Fruit fly (Drosophila melanogaster) whole organism, embryonic: ENCODE data around the gene CG1161.
A peak's percentile ranks its signal among the peaks of the same experiment; 100 is the strongest.

Experiments used
- Abd-B ChIP-seq: fragments of 200-800 bp; sonication (Bioruptor generic); optimal IDR thresholded peaks from 2 replicates; lab custom pipeline; 2018; ENCODE audit warnings: missing biosample characterization, mild to moderate bottlenecking, missing genetic modification characterization, moderate library complexity
- BtbVII ChIP-seq: fragments of 200-800 bp; sonication (Bioruptor generic); optimal IDR thresholded peaks from 3 replicates; lab custom pipeline; 2017; ENCODE audit warnings: missing biosample characterization, mild to moderate bottlenecking, missing genetic modification characterization
- C15 ChIP-seq: fragments of 200-800 bp; sonication (Bioruptor generic); IDR thresholded peaks from 3 replicates; pipeline ENCODE4 v1.3.6; 2022; ENCODE audit warnings: missing biosample characterization, missing genetic modification characterization
- CG12071 ChIP-seq: fragments of 200-800 bp; sonication (Bioruptor generic); optimal IDR thresholded peaks from 3 replicates; lab custom pipeline; 2018; ENCODE audit warnings: missing biosample characterization, mild to moderate bottlenecking, missing genetic modification characterization
- CG13296 ChIP-seq: fragments of 200-800 bp; sonication (Bioruptor generic); optimal IDR thresholded peaks from 3 replicates; lab custom pipeline; 2018; ENCODE audit warnings: missing biosample characterization, mild to moderate bottlenecking, missing genetic modification characterization
- CG13424 ChIP-seq: fragments of 200-800 bp; sonication (Bioruptor generic); optimal IDR thresholded peaks from 2 replicates; lab custom pipeline; 2019; ENCODE audit warnings: missing biosample characterization, mild to moderate bottlenecking, missing genetic modification characterization, moderate library complexity
- CG14050 ChIP-seq: fragments of 200-800 bp; sonication (Bioruptor generic); IDR thresholded peaks from 3 replicates; pipeline ENCODE4 v1.3.6; 2022; ENCODE audit warnings: missing biosample characterization, missing genetic modification characterization
- CG15696 ChIP-seq: fragments of 200-800 bp; sonication (Bioruptor generic); optimal IDR thresholded peaks from 2 replicates; lab custom pipeline; 2019; ENCODE audit warnings: missing biosample characterization, mild to moderate bottlenecking, missing genetic modification characterization, moderate library complexity
- CG1602 ChIP-seq: fragments of 200-800 bp; sonication (Bioruptor generic); optimal IDR thresholded peaks from 3 replicates; lab custom pipeline; 2016; ENCODE audit warnings: missing biosample characterization, missing genetic modification characterization
- CG1603 ChIP-seq: fragments of 200-800 bp; sonication (Bioruptor generic); optimal IDR thresholded peaks from 2 replicates; lab custom pipeline; 2019; ENCODE audit warnings: missing biosample characterization, mild to moderate bottlenecking, missing genetic modification characterization, moderate library complexity
- CG17385 ChIP-seq: fragments of 200-800 bp; sonication (Bioruptor generic); optimal IDR thresholded peaks from 3 replicates; lab custom pipeline; 2018; ENCODE audit warnings: missing biosample characterization, mild to moderate bottlenecking, missing genetic modification characterization
- CG30020 ChIP-seq: fragments of 200-800 bp; optimal IDR thresholded peaks from 2 replicates; lab custom pipeline; 2019; ENCODE audit warnings: missing biosample characterization, mild to moderate bottlenecking, missing genetic modification characterization, moderate library complexity
- CG31365 ChIP-seq: fragments of 200-800 bp; sonication (Bioruptor generic); optimal IDR thresholded peaks from 2 replicates; lab custom pipeline; 2018; ENCODE audit warnings: missing biosample characterization, mild to moderate bottlenecking, missing genetic modification characterization
- CG3163 ChIP-seq: fragments of 200-800 bp; sonication (Bioruptor generic); optimal IDR thresholded peaks from 3 replicates; lab custom pipeline; 2016; ENCODE audit warnings: missing biosample characterization, missing genetic modification characterization
- CG3281 ChIP-seq: fragments of 200-800 bp; sonication (Bioruptor generic); optimal IDR thresholded peaks from 3 replicates; lab custom pipeline; 2017; ENCODE audit warnings: missing biosample characterization, mild to moderate bottlenecking, missing genetic modification characterization
- CG34376 ChIP-seq: fragments of 200-800 bp; sonication (Bioruptor generic); optimal IDR thresholded peaks from 2 replicates; lab custom pipeline; 2018; ENCODE audit warnings: missing biosample characterization, mild to moderate bottlenecking, missing genetic modification characterization
- CG4617 ChIP-seq: fragments of 200-800 bp; sonication (Bioruptor generic); optimal IDR thresholded peaks from 3 replicates; lab custom pipeline; 2016; ENCODE audit warnings: missing biosample characterization, missing genetic modification characterization, borderline replicate concordance
- CG4730 ChIP-seq: fragments of 200-800 bp; sonication (Bioruptor generic); IDR thresholded peaks from 2 replicates; pipeline ENCODE4 v1.3.6; 2022; ENCODE audit warnings: missing biosample characterization, missing genetic modification characterization
- CG5180 ChIP-seq: fragments of 200-800 bp; sonication (Bioruptor generic); optimal IDR thresholded peaks from 3 replicates; lab custom pipeline; 2017; ENCODE audit warnings: missing biosample characterization, missing genetic modification characterization, mild to moderate bottlenecking, moderate library complexity, missing genetic modification reagents
- CG6765 ChIP-seq: fragments of 200-800 bp; sonication (Bioruptor generic); optimal IDR thresholded peaks from 3 replicates; lab custom pipeline; 2017; ENCODE audit warnings: missing biosample characterization, mild to moderate bottlenecking, missing genetic modification characterization
- CG9876 ChIP-seq: fragments of 200-800 bp; sonication (Bioruptor generic); optimal IDR thresholded peaks from 2 replicates; lab custom pipeline; 2016; ENCODE audit warnings: missing biosample characterization, missing genetic modification characterization
- E2f1 ChIP-seq: fragments of 200-800 bp; sonication (Bioruptor generic); IDR thresholded peaks from 2 replicates; pipeline ENCODE4 v1.3.6; 2022; ENCODE audit warnings: missing biosample characterization, missing genetic modification characterization
- Eip74EF ChIP-seq, 2 experiments: fragments of 200-800 bp in 1 of 2; fragments of >200 bp in 1 of 2; sonication (Bioruptor generic) in 1 of 2; optimal IDR thresholded peaks; 2 replicates each; lab custom pipeline; 2017 to 2019; ENCODE audit warnings: missing biosample characterization in 2 of 2, missing genetic modification characterization in 2 of 2, mild to moderate bottlenecking in 1 of 2, moderate library complexity in 1 of 2
- Fer1 ChIP-seq: fragments of 200-800 bp; sonication (Bioruptor generic); optimal IDR thresholded peaks from 2 replicates; lab custom pipeline; 2017; ENCODE audit warnings: missing biosample characterization, mild to moderate bottlenecking, missing genetic modification characterization
- Fer2 ChIP-seq: fragments of 200-800 bp; sonication (Bioruptor generic); optimal IDR thresholded peaks from 2 replicates; lab custom pipeline; 2018; ENCODE audit warnings: missing biosample characterization, mild to moderate bottlenecking, missing genetic modification characterization, moderate library complexity
- HLHmδ ChIP-seq: fragments of 200-800 bp; sonication (Bioruptor generic); optimal IDR thresholded peaks from 2 replicates; lab custom pipeline; 2018; ENCODE audit warnings: missing biosample characterization, mild to moderate bottlenecking, missing genetic modification characterization, moderate library complexity
- HmgD ChIP-seq: fragments of 200-800 bp; sonication (Bioruptor generic); optimal IDR thresholded peaks from 3 replicates; lab custom pipeline; 2016; ENCODE audit warnings: missing biosample characterization, missing genetic modification characterization
- Lhr ChIP-seq: fragments of 200-800 bp; sonication (Bioruptor generic); optimal IDR thresholded peaks from 3 replicates; lab custom pipeline; 2017; ENCODE audit warnings: mild to moderate bottlenecking, missing biosample characterization, missing genetic modification reagents, missing genetic modification characterization
- NC2β ChIP-seq: fragments of 200-800 bp; sonication (Bioruptor generic); optimal IDR thresholded peaks from 2 replicates; lab custom pipeline; 2016; ENCODE audit warnings: missing biosample characterization, missing genetic modification characterization
- NfI ChIP-seq: fragments of 200-800 bp; sonication (Bioruptor generic); optimal IDR thresholded peaks from 3 replicates; lab custom pipeline; 2018; ENCODE audit warnings: missing biosample characterization, mild to moderate bottlenecking, missing genetic modification characterization, moderate library complexity
- Poxn ChIP-seq: fragments of 200-800 bp; sonication (Bioruptor generic); IDR thresholded peaks from 2 replicates; pipeline ENCODE4 v1.3.6; 2022; ENCODE audit warnings: missing biosample characterization, missing genetic modification characterization
- Ravus ChIP-seq: fragments of 200-800 bp; sonication (Bioruptor generic); IDR thresholded peaks from 2 replicates; pipeline ENCODE4 v1.3.6; 2022; ENCODE audit warnings: missing biosample characterization, missing genetic modification characterization
- al ChIP-seq: fragments of 200-800 bp; sonication (Bioruptor generic); IDR thresholded peaks from 2 replicates; pipeline ENCODE4 v1.3.6; 2022; ENCODE audit warnings: missing biosample characterization, missing genetic modification characterization
- az2 ChIP-seq: fragments of 200-800 bp; sonication (Bioruptor generic); optimal IDR thresholded peaks from 3 replicates; lab custom pipeline; 2016; ENCODE audit warnings: missing biosample characterization, missing genetic modification characterization
- cato ChIP-seq: fragments of 200-800 bp; sonication (Bioruptor generic); optimal IDR thresholded peaks from 2 replicates; lab custom pipeline; 2016; ENCODE audit warnings: missing biosample characterization, missing genetic modification characterization, borderline replicate concordance
- eve ChIP-seq, 2 experiments: fragments of >200 bp; optimal IDR thresholded peaks; 2 replicates each; lab custom pipeline; 2017; ENCODE audit warnings: missing biosample characterization in 2 of 2, missing genetic modification characterization in 2 of 2
- fd3F ChIP-seq: fragments of 200-800 bp; sonication (Bioruptor generic); optimal IDR thresholded peaks from 2 replicates; lab custom pipeline; 2018; ENCODE audit warnings: missing biosample characterization, mild to moderate bottlenecking, missing genetic modification characterization, moderate library complexity
- fru ChIP-seq: fragments of >200 bp; optimal IDR thresholded peaks from 2 replicates; lab custom pipeline; 2017
- gcm ChIP-seq: fragments of 200-800 bp; sonication (Bioruptor generic); optimal IDR thresholded peaks from 2 replicates; lab custom pipeline; 2019; ENCODE audit warnings: missing biosample characterization, mild to moderate bottlenecking, missing genetic modification characterization, moderate library complexity
- gcm2 ChIP-seq: fragments of 200-800 bp; sonication (Bioruptor generic); optimal IDR thresholded peaks from 2 replicates; lab custom pipeline; 2016; ENCODE audit warnings: missing biosample characterization, missing genetic modification characterization
- jigr1 ChIP-seq: fragments of 200-800 bp; sonication (Bioruptor generic); IDR thresholded peaks from 3 replicates; pipeline ENCODE4 v1.3.6; 2022; ENCODE audit warnings: missing biosample characterization, missing genetic modification characterization
- org-1 ChIP-seq: fragments of 200-800 bp; sonication (Bioruptor generic); optimal IDR thresholded peaks from 2 replicates; lab custom pipeline; 2017; ENCODE audit warnings: missing biosample characterization, missing genetic modification characterization
- phol ChIP-seq: fragments of 200-800 bp; sonication (Bioruptor generic); optimal IDR thresholded peaks from 3 replicates; lab custom pipeline; 2018; ENCODE audit warnings: missing biosample characterization, mild to moderate bottlenecking, missing genetic modification characterization, moderate library complexity
- run ChIP-seq: fragments of 200-800 bp; sonication (Bioruptor generic); optimal IDR thresholded peaks from 3 replicates; lab custom pipeline; 2018; ENCODE audit warnings: missing biosample characterization, mild to moderate bottlenecking, missing genetic modification characterization
- sens-2 ChIP-seq: fragments of 200-800 bp; sonication (Bioruptor generic); IDR thresholded peaks from 2 replicates; pipeline ENCODE4 v1.3.6; 2022; ENCODE audit warnings: missing biosample characterization, missing genetic modification characterization
- seq ChIP-seq: fragments of 200-800 bp; sonication (Bioruptor generic); IDR thresholded peaks from 2 replicates; pipeline ENCODE4 v1.3.6; 2022; ENCODE audit warnings: missing biosample characterization, missing genetic modification characterization
- sob ChIP-seq: fragments of 200-800 bp; sonication (Bioruptor generic); IDR thresholded peaks from 2 replicates; pipeline ENCODE4 v1.3.6; 2022; ENCODE audit warnings: missing biosample characterization, missing genetic modification characterization
- tll ChIP-seq, 2 experiments: fragments of 200-800 bp in 1 of 2; fragments of >200 bp in 1 of 2; sonication (Bioruptor generic) in 1 of 2; optimal IDR thresholded peaks; 2 replicates each; lab custom pipeline; 2017 to 2019; ENCODE audit warnings: missing biosample characterization in 2 of 2, missing genetic modification characterization in 2 of 2, mild to moderate bottlenecking in 1 of 2, moderate library complexity in 1 of 2
- tna ChIP-seq: fragments of 200-800 bp; sonication (Bioruptor generic); IDR thresholded peaks from 2 replicates; pipeline ENCODE4 v1.3.6; 2022; ENCODE audit warnings: missing biosample characterization, missing genetic modification characterization; ENCODE audit not compliant: partially characterized antibody
- wdn ChIP-seq: fragments of 200-800 bp; sonication (Bioruptor generic); IDR thresholded peaks from 2 replicates; pipeline ENCODE4 v1.3.6; 2022; ENCODE audit warnings: missing biosample characterization, missing genetic modification characterization

The CG1161 gene

dm6 chr3R:5393742-5394391 lies 39.0 kb downstream of the CG1161 start, which contains the start of gene CG1172 (continued):
- no peak for TF ChIP-seq NC2β
- no peak for TF ChIP-seq BtbVII (GFP tag; lab: Kevin White, UChicago)
- TF ChIP-seq cato (GFP tag; lab: Kevin White, UChicago), result no peak
- no peak for TF ChIP-seq Fer1 (GFP tag; lab: Kevin White, UChicago)
- TF ChIP-seq tna (GFP tag; lab: Robert Waterston, UW), result no peak; the same call in 1 of the 2 replicates
- TF ChIP-seq az2, result no peak
- no peak for TF ChIP-seq sens-2 (GFP tag; lab: Robert Waterston, UW)
- no peak for TF ChIP-seq CG3163
- peak; percentile 59 for TF ChIP-seq phol (tag; lab: Kevin White, UChicago)
- no peak for TF ChIP-seq run
- TF ChIP-seq CG13296 (GFP tag; lab: Kevin White, UChicago), result no peak
- no peak for TF ChIP-seq fru
- TF ChIP-seq CG14050 (GFP tag; lab: Robert Waterston, UW), result no peak
- TF ChIP-seq CG1603 (tag; lab: Kevin White, UChicago), result peak; percentile 81
- TF ChIP-seq Ravus (GFP tag; lab: Robert Waterston, UW), result no peak
- no peak for TF ChIP-seq CG6765
- no peak for TF ChIP-seq E2f1 (GFP tag; lab: Robert Waterston, UW)
- TF ChIP-seq eve (GFP tag; optimal IDR thresholded peaks at IDR 0.05; lab: Kevin White, UChicago), result no peak
- TF ChIP-seq C15 (GFP tag; lab: Robert Waterston, UW), result no peak
- TF ChIP-seq CG34376 (GFP tag; lab: Kevin White, UChicago), result peak; percentile 19
- no peak for TF ChIP-seq gcm2 (GFP tag; lab: Kevin White, UChicago)
- TF ChIP-seq CG5180 (GFP tag; lab: Kevin White, UChicago), result no peak
- TF ChIP-seq NfI (GFP tag; lab: Kevin White, UChicago), result peak; percentile 17
- peak; percentile 40 for TF ChIP-seq Abd-B
- no peak for TF ChIP-seq wdn
- TF ChIP-seq CG13424 (tag; lab: Kevin White, UChicago), result no peak
- TF ChIP-seq CG4617 (GFP tag; lab: Kevin White, UChicago), result peak; percentile 86
- TF ChIP-seq seq (GFP tag; lab: Robert Waterston, UW), result no peak
- TF ChIP-seq Fer2 (tag; lab: Kevin White, UChicago), result no peak
- TF ChIP-seq al, result no peak
- TF ChIP-seq CG31365 (tag; lab: Kevin White, UChicago), result no peak
- TF ChIP-seq jigr1 (GFP tag; lab: Robert Waterston, UW), result no peak
- no peak for TF ChIP-seq Eip74EF (GFP tag; optimal IDR thresholded peaks at IDR 0.05; lab: Kevin White, UChicago)
- no peak for TF ChIP-seq sob (GFP tag; lab: Robert Waterston, UW)
- no peak for TF ChIP-seq CG15696
- no peak for TF ChIP-seq Poxn (GFP tag; lab: Robert Waterston, UW)
- peak; percentile 21 for TF ChIP-seq CG3281 (GFP tag; lab: Kevin White, UChicago)
- TF ChIP-seq HLHmδ, result no peak
- TF ChIP-seq CG4730 (GFP tag; lab: Robert Waterston, UW), result no peak
- TF ChIP-seq CG9876 (GFP tag; lab: Kevin White, UChicago), result no peak
- TF ChIP-seq CG1602 (GFP tag; lab: Kevin White, UChicago), result no peak
- no peak for TF ChIP-seq HmgD (GFP tag; lab: Kevin White, UChicago)
- peak; percentile 78 for TF ChIP-seq Lhr
- TF ChIP-seq tll (GFP tag; optimal IDR thresholded peaks at IDR 0.05; lab: Kevin White, UChicago), result no peak
- no peak for TF ChIP-seq fd3F (GFP tag; lab: Kevin White, UChicago)
- TF ChIP-seq CG30020, result peak; percentile 53
- TF ChIP-seq gcm (GFP tag; lab: Kevin White, UChicago), result no peak
- no peak for TF ChIP-seq org-1
- TF ChIP-seq CG17385 (GFP tag; lab: Kevin White, UChicago), result no peak
- TF ChIP-seq CG12071, result no peak
